Fruit fly (Drosophila melanogaster) whole organism, embryonic: Measurements from ENCODE around the gene g.

Source experiments
- Antp ChIP-seq: fragments of 200-800 bp; sonication (Bioruptor generic); optimal IDR thresholded peaks from 3 replicates; lab custom pipeline; 2016; ENCODE audit warnings: missing biosample characterization, missing genetic modification characterization
- BEAF-32 ChIP-seq: fragments of 200-800 bp; sonication (Bioruptor generic); optimal IDR thresholded peaks from 3 replicates; lab custom pipeline; 2017; ENCODE audit warnings: missing biosample characterization, missing genetic modification characterization, mild to moderate bottlenecking, moderate library complexity, missing genetic modification reagents
- Bgb ChIP-seq: fragments of 200-800 bp; sonication (Bioruptor generic); IDR thresholded peaks from 2 replicates; pipeline ENCODE4 v1.3.6; 2022; ENCODE audit warnings: missing biosample characterization, missing genetic modification characterization; ENCODE audit not compliant: partially characterized antibody
- CG10267 ChIP-seq: fragments of 200-800 bp; sonication (Bioruptor generic); optimal IDR thresholded peaks from 2 replicates; lab custom pipeline; 2018; ENCODE audit warnings: missing biosample characterization, mild to moderate bottlenecking, missing genetic modification characterization, moderate library complexity
- CG10565 ChIP-seq: fragments of 200-800 bp; sonication (Bioruptor generic); optimal IDR thresholded peaks from 3 replicates; lab custom pipeline; 2016; ENCODE audit warnings: missing biosample characterization, mild to moderate bottlenecking, missing genetic modification characterization
- CG10979 ChIP-seq: fragments of 200-800 bp; sonication (Bioruptor generic); optimal IDR thresholded peaks from 2 replicates; lab custom pipeline; 2018; ENCODE audit warnings: missing biosample characterization, mild to moderate bottlenecking, missing genetic modification characterization, moderate library complexity
- CG11398 ChIP-seq: fragments of 200-800 bp; sonication (Bioruptor generic); optimal IDR thresholded peaks from 2 replicates; lab custom pipeline; 2016; ENCODE audit warnings: missing biosample characterization, missing genetic modification characterization
- CG13424 ChIP-seq: fragments of 200-800 bp; sonication (Bioruptor generic); optimal IDR thresholded peaks from 2 replicates; lab custom pipeline; 2019; ENCODE audit warnings: missing biosample characterization, mild to moderate bottlenecking, missing genetic modification characterization, moderate library complexity
- CG15269 ChIP-seq: fragments of 200-800 bp; sonication (Bioruptor generic); optimal IDR thresholded peaks from 2 replicates; lab custom pipeline; 2018; ENCODE audit warnings: missing biosample characterization, mild to moderate bottlenecking, missing genetic modification characterization, moderate library complexity
- CG16779 ChIP-seq: fragments of 200-800 bp; sonication (Bioruptor generic); IDR thresholded peaks from 2 replicates; pipeline ENCODE4 v1.3.6; 2022; ENCODE audit warnings: missing biosample characterization, missing genetic modification characterization
- CG17186 ChIP-seq: fragments of 200-800 bp; sonication (Bioruptor generic); optimal IDR thresholded peaks from 3 replicates; lab custom pipeline; 2017; ENCODE audit warnings: missing biosample characterization, missing genetic modification reagents, missing genetic modification characterization
- CG17829 ChIP-seq: fragments of 200-800 bp; optimal IDR thresholded peaks from 2 replicates; lab custom pipeline; 2019; ENCODE audit warnings: missing biosample characterization, mild to moderate bottlenecking, missing genetic modification characterization, moderate library complexity
- CG2202 ChIP-seq: fragments of 200-800 bp; sonication (Bioruptor generic); optimal IDR thresholded peaks from 2 replicates; lab custom pipeline; 2018; ENCODE audit warnings: missing biosample characterization, mild to moderate bottlenecking, missing genetic modification characterization
- CG30020 ChIP-seq: fragments of 200-800 bp; optimal IDR thresholded peaks from 2 replicates; lab custom pipeline; 2019; ENCODE audit warnings: missing biosample characterization, mild to moderate bottlenecking, missing genetic modification characterization, moderate library complexity
- CG31365 ChIP-seq: fragments of 200-800 bp; sonication (Bioruptor generic); optimal IDR thresholded peaks from 2 replicates; lab custom pipeline; 2018; ENCODE audit warnings: missing biosample characterization, mild to moderate bottlenecking, missing genetic modification characterization
- CG3281 ChIP-seq: fragments of 200-800 bp; sonication (Bioruptor generic); optimal IDR thresholded peaks from 3 replicates; lab custom pipeline; 2017; ENCODE audit warnings: missing biosample characterization, mild to moderate bottlenecking, missing genetic modification characterization
- CG4707 ChIP-seq: fragments of 200-800 bp; sonication (Bioruptor generic); optimal IDR thresholded peaks from 2 replicates; lab custom pipeline; 2018; ENCODE audit warnings: missing biosample characterization, mild to moderate bottlenecking, missing genetic modification characterization, moderate library complexity
- CG5180 ChIP-seq: fragments of 200-800 bp; sonication (Bioruptor generic); optimal IDR thresholded peaks from 3 replicates; lab custom pipeline; 2017; ENCODE audit warnings: missing biosample characterization, missing genetic modification characterization, mild to moderate bottlenecking, moderate library complexity, missing genetic modification reagents
- CG5245 ChIP-seq: fragments of 200-800 bp; sonication (Bioruptor generic); optimal IDR thresholded peaks from 3 replicates; lab custom pipeline; 2016; ENCODE audit warnings: missing biosample characterization, missing genetic modification characterization
- CG6765 ChIP-seq: fragments of 200-800 bp; sonication (Bioruptor generic); optimal IDR thresholded peaks from 3 replicates; lab custom pipeline; 2017; ENCODE audit warnings: missing biosample characterization, mild to moderate bottlenecking, missing genetic modification characterization
- CG7963 ChIP-seq: fragments of 200-800 bp; sonication (Bioruptor generic); IDR thresholded peaks from 3 replicates; pipeline ENCODE4 v1.3.6; 2022; ENCODE audit warnings: missing biosample characterization, missing genetic modification characterization; ENCODE audit not compliant: partially characterized antibody
- CG8924 ChIP-seq: fragments of 200-800 bp; optimal IDR thresholded peaks from 3 replicates; lab custom pipeline; 2019; ENCODE audit warnings: missing biosample characterization, mild to moderate bottlenecking, missing genetic modification characterization, moderate library complexity
- CTCF ChIP-seq: fragments of 200-800 bp; sonication (Bioruptor generic); optimal IDR thresholded peaks from 2 replicates; lab custom pipeline; 2017; ENCODE audit warnings: missing biosample characterization, mild to moderate bottlenecking, missing genetic modification characterization, moderate library complexity
- Chrac-16 ChIP-seq: fragments of 200-800 bp; sonication (Bioruptor generic); optimal IDR thresholded peaks from 3 replicates; lab custom pipeline; 2016; ENCODE audit warnings: missing biosample characterization, missing genetic modification characterization
- CoRest ChIP-seq: fragments of 200-800 bp; sonication (Bioruptor generic); optimal IDR thresholded peaks from 3 replicates; lab custom pipeline; 2018; ENCODE audit warnings: missing biosample characterization, mild to moderate bottlenecking, missing genetic modification characterization, moderate library complexity
- D19B ChIP-seq: fragments of 200-800 bp; sonication (Bioruptor generic); optimal IDR thresholded peaks from 2 replicates; lab custom pipeline; 2017; ENCODE audit warnings: missing biosample characterization, mild to moderate bottlenecking, missing genetic modification characterization
- Dek ChIP-seq: fragments of 200-800 bp; sonication (Bioruptor generic); optimal IDR thresholded peaks from 3 replicates; lab custom pipeline; 2019; ENCODE audit warnings: missing biosample characterization, mild to moderate bottlenecking, missing genetic modification characterization, moderate library complexity
- Sox100B ChIP-seq: fragments of 200-800 bp; sonication (Bioruptor generic); optimal IDR thresholded peaks from 3 replicates; lab custom pipeline; 2018; ENCODE audit warnings: missing biosample characterization, mild to moderate bottlenecking, missing genetic modification characterization
- Sry-β ChIP-seq: fragments of 200-800 bp; sonication (Bioruptor generic); optimal IDR thresholded peaks from 2 replicates; lab custom pipeline; 2018; ENCODE audit warnings: missing biosample characterization, mild to moderate bottlenecking, missing genetic modification characterization, moderate library complexity
- Trl ChIP-seq, 3 experiments: fragments of >200 bp in 2 of 3; fragments of 200-800 bp in 1 of 3; sonication (Bioruptor generic) in 1 of 3; optimal IDR thresholded peaks; 2 replicates in 1 of 3; 3 replicates in 2 of 3; lab custom pipeline; 2016 to 2017; ENCODE audit warnings: missing biosample characterization in 1 of 3, missing genetic modification characterization in 1 of 3
- abd-A ChIP-seq: fragments of 200-800 bp; sonication (Bioruptor generic); optimal IDR thresholded peaks from 3 replicates; lab custom pipeline; 2019; ENCODE audit warnings: missing biosample characterization, mild to moderate bottlenecking, missing genetic modification characterization, moderate library complexity
- aop ChIP-seq: fragments of 200-800 bp; sonication (Bioruptor generic); IDR thresholded peaks from 2 replicates; pipeline ENCODE4 v1.3.6; 2022; ENCODE audit warnings: missing biosample characterization, missing genetic modification characterization
- caup ChIP-seq: fragments of 200-800 bp; sonication (Bioruptor generic); optimal IDR thresholded peaks from 3 replicates; lab custom pipeline; 2017; ENCODE audit warnings: missing biosample characterization, mild to moderate bottlenecking, missing genetic modification characterization, moderate library complexity; ENCODE audit not compliant: severe bottlenecking
- ci ChIP-seq: fragments of 200-800 bp; sonication (Bioruptor generic); IDR thresholded peaks from 3 replicates; pipeline ENCODE4 v1.3.6; 2022; ENCODE audit warnings: missing biosample characterization, missing genetic modification characterization
- disco-r ChIP-seq: fragments of 200-800 bp; sonication (Bioruptor generic); optimal IDR thresholded peaks from 2 replicates; lab custom pipeline; 2016; ENCODE audit warnings: missing biosample characterization, missing genetic modification characterization
- exex ChIP-seq: fragments of 200-800 bp; sonication (Bioruptor generic); optimal IDR thresholded peaks from 4 replicates; lab custom pipeline; 2018; ENCODE audit warnings: missing biosample characterization, mild to moderate bottlenecking, missing genetic modification characterization, moderate library complexity
- gcm ChIP-seq: fragments of 200-800 bp; sonication (Bioruptor generic); optimal IDR thresholded peaks from 2 replicates; lab custom pipeline; 2019; ENCODE audit warnings: missing biosample characterization, mild to moderate bottlenecking, missing genetic modification characterization, moderate library complexity
- hbn ChIP-seq: fragments of 200-800 bp; sonication (Bioruptor generic); IDR thresholded peaks from 2 replicates; pipeline ENCODE4 v1.3.6; 2022; ENCODE audit warnings: missing biosample characterization, missing genetic modification characterization; ENCODE audit not compliant: partially characterized antibody
- ind ChIP-seq: fragments of 200-800 bp; sonication (Bioruptor generic); optimal IDR thresholded peaks from 3 replicates; lab custom pipeline; 2016; ENCODE audit warnings: missing biosample characterization, missing genetic modification characterization
- kah ChIP-seq: fragments of 200-800 bp; sonication (Bioruptor generic); optimal IDR thresholded peaks from 2 replicates; lab custom pipeline; 2018; ENCODE audit warnings: missing biosample characterization, mild to moderate bottlenecking, missing genetic modification characterization
- lilli ChIP-seq: fragments of 200-800 bp; sonication (Bioruptor generic); optimal IDR thresholded peaks from 3 replicates; lab custom pipeline; 2016; ENCODE audit warnings: missing biosample characterization, missing genetic modification characterization
- nerfin-2 ChIP-seq: fragments of 200-800 bp; sonication (Bioruptor generic); IDR thresholded peaks from 2 replicates; pipeline ENCODE4 v1.3.6; 2022; ENCODE audit warnings: missing biosample characterization, missing genetic modification characterization; ENCODE audit not compliant: partially characterized antibody
- otp ChIP-seq: fragments of 200-800 bp; sonication (Bioruptor generic); IDR thresholded peaks from 3 replicates; pipeline ENCODE4, ENCODE4 v1.3.6; 2022; ENCODE audit warnings: missing biosample characterization, missing genetic modification characterization
- p53 ChIP-seq: fragments of 200-800 bp; sonication (Bioruptor generic); optimal IDR thresholded peaks from 2 replicates; lab custom pipeline; 2016; ENCODE audit warnings: missing biosample characterization, missing genetic modification characterization
- phol ChIP-seq: fragments of 200-800 bp; sonication (Bioruptor generic); optimal IDR thresholded peaks from 3 replicates; lab custom pipeline; 2018; ENCODE audit warnings: missing biosample characterization, mild to moderate bottlenecking, missing genetic modification characterization, moderate library complexity
- ro ChIP-seq: fragments of 200-800 bp; sonication (Bioruptor generic); IDR thresholded peaks from 2 replicates; pipeline ENCODE4 v1.3.6; 2022; ENCODE audit warnings: missing biosample characterization, missing genetic modification characterization
- sens ChIP-seq: fragments of 200-800 bp; sonication (Bioruptor generic); peaks from one replicate; lab custom pipeline; 2016; ENCODE audit warnings: missing biosample characterization, missing genetic modification characterization
- sna ChIP-seq: fragments of 200-800 bp; sonication (Bioruptor generic); IDR thresholded peaks from 2 replicates; pipeline ENCODE4 v1.3.6; 2022; ENCODE audit warnings: missing biosample characterization, missing genetic modification characterization; ENCODE audit not compliant: partially characterized antibody
- ttk ChIP-seq: fragments of 200-800 bp; sonication (Bioruptor generic); IDR thresholded peaks from 2 replicates; pipeline ENCODE4 v2.1.2; 2022; ENCODE audit warnings: missing biosample characterization, missing genetic modification characterization
- vfl ChIP-seq: fragments of 200-800 bp; sonication (Bioruptor generic); optimal IDR thresholded peaks from 2 replicates; lab custom pipeline; 2016; ENCODE audit warnings: missing biosample characterization, missing genetic modification characterization

Gene g

dm6 chrX:13721934-13722333 is 14.1 kb downstream of the g start, which contains the start of the genes Mrgn1 and mus101 (continued):
- TF ChIP-seq ci (GFP tag; lab: Robert Waterston, UW) (no peak), otp (GFP tag; lab: Robert Waterston, UW) (no peak), CG6765 (GFP tag; lab: Kevin White, UChicago) (no peak), ro (no peak), vfl (GFP tag; lab: Kevin White, UChicago) (no peak), lilli (GFP tag; lab: Kevin White, UChicago) (no peak), Sry-β (GFP tag; lab: Kevin White, UChicago) (no peak), CG10267 (peak; percentile 52), BEAF-32 (GFP tag; lab: Kevin White, UChicago) (peak; percentile 85), CoRest (no peak), CG30020 (tag; lab: Kevin White, UChicago) (no peak), disco-r (GFP tag; lab: Kevin White, UChicago) (no peak), phol (tag; lab: Kevin White, UChicago) (peak; percentile 38), Trl (optimal IDR thresholded peaks at IDR 0.05; lab: Kevin White, UChicago) (no peak), Trl (GFP tag; optimal IDR thresholded peaks at IDR 0.05; lab: Kevin White, UChicago) (no peak), Chrac-16 (GFP tag; lab: Kevin White, UChicago) (no peak), CG3281 (GFP tag; lab: Kevin White, UChicago) (no peak), Sox100B (GFP tag; lab: Kevin White, UChicago) (no peak), hbn (GFP tag; lab: Robert Waterston, UW) (peak; percentile 78), CTCF (GFP tag; lab: Kevin White, UChicago) (peak; percentile 27), Antp (no peak), CG8924 (peak; percentile 29), caup (GFP tag; lab: Kevin White, UChicago) (no peak), sna (GFP tag; lab: Robert Waterston, UW) (peak; percentile 81), ind (no peak), CG17829 (tag; lab: Kevin White, UChicago) (peak; percentile 41), CG2202 (tag; lab: Kevin White, UChicago) (no peak), CG10565 (GFP tag; lab: Kevin White, UChicago) (no peak), p53 (GFP tag; lab: Kevin White, UChicago) (no peak), CG10979 (no peak), gcm (GFP tag; lab: Kevin White, UChicago) (no peak), nerfin-2 (GFP tag; lab: Robert Waterston, UW) (peak; percentile 57; the same call in 1 of the 2 replicates), CG31365 (tag; lab: Kevin White, UChicago) (no peak), CG5245 (GFP tag; lab: Kevin White, UChicago) (no peak), Dek (tag; lab: Kevin White, UChicago) (no peak), D19B (GFP tag; lab: Kevin White, UChicago) (no peak), CG11398 (GFP tag; lab: Kevin White, UChicago) (no peak), CG15269 (tag; lab: Kevin White, UChicago) (no peak), sens (GFP tag; lab: Kevin White, UChicago) (peak; percentile 73), Bgb (peak; percentile 70), CG5180 (GFP tag; lab: Kevin White, UChicago) (no peak), CG16779 (GFP tag; lab: Robert Waterston, UW) (no peak), kah (GFP tag; lab: Kevin White, UChicago) (no peak), CG7963 (GFP tag; lab: Robert Waterston, UW) (0 out of 3 replicates have a peak, but pooled peaks have one; percentile 50), abd-A (tag; lab: Kevin White, UChicago) (no peak), aop (no peak), CG13424 (tag; lab: Kevin White, UChicago) (no peak), CG17186 (GFP tag; lab: Kevin White, UChicago) (peak; percentile 1), ttk (GFP tag; lab: Robert Waterston, UW) (no peak), exex (tag; lab: Kevin White, UChicago) (no peak), CG4707 (GFP tag; lab: Kevin White, UChicago) (no peak)
